Fruit fly (Drosophila melanogaster): ENCODE data around the gene gny.

gny gene

dm6 chr2L:10353871-10354270 is 26.0 kb upstream of the gny start, which contains the start of gene CG34367:
Gene CG34367 (minus strand): TSS chr2L:10353905.
- TF ChIP-seq h (optimal IDR thresholded peaks at IDR 0.05) (no peak), psq (optimal IDR thresholded peaks at IDR 0.05) (no peak)

- TF ChIP-seq Myc (optimal IDR thresholded peaks at IDR 0.05) (no peak), ttk (optimal IDR thresholded peaks at IDR 0.05) (no peak), h (optimal IDR thresholded peaks at IDR 0.05) (no peak), psq (optimal IDR thresholded peaks at IDR 0.05) (no peak), Sin3A (optimal IDR thresholded peaks at IDR 0.05) (no peak)
These were observed 23.4 kb upstream of the gny start, which contains the start of the genes CtsL4 and ClpP for dm6 chr2L:10356508-10356907. Gene CtsL4 (minus strand): TSS chr2L:10356597. Gene ClpP (plus strand): TSS chr2L:10356795.

dm6 chr2L:10362408-10363067 is 17.4 kb upstream of the gny start, which contains the start of the genes Cand1 and pim:
Gene Cand1 (minus strand): TSS chr2L:10362707.
Gene pim (plus strand): TSS chr2L:10362989.
- TF ChIP-seq psq (optimal IDR thresholded peaks at IDR 0.05): no peak

- no peak for TF ChIP-seq insv (optimal IDR thresholded peaks at IDR 0.05)
- TF ChIP-seq h (optimal IDR thresholded peaks at IDR 0.05): no peak
- TF ChIP-seq ttk (optimal IDR thresholded peaks at IDR 0.05): no peak
- no peak for TF ChIP-seq psq (optimal IDR thresholded peaks at IDR 0.05)
- no peak for TF ChIP-seq Sin3A (optimal IDR thresholded peaks at IDR 0.05)
- TF ChIP-seq Myc (optimal IDR thresholded peaks at IDR 0.05): no peak
These were observed 15.7 kb upstream of the gny start, which contains the start of gene lft for dm6 chr2L:10364229-10364628. Gene lft (plus strand): TSS chr2L:10364471.

dm6 chr2L:10366525-10366924 is 13.4 kb upstream of the gny start, which contains the start of gene CG5056:
Gene CG5056 (plus strand): TSS chr2L:10366692.
- no peak for TF ChIP-seq psq (optimal IDR thresholded peaks at IDR 0.05)
- TF ChIP-seq insv (optimal IDR thresholded peaks at IDR 0.05): no peak
- no peak for TF ChIP-seq ttk (optimal IDR thresholded peaks at IDR 0.05)
- TF ChIP-seq Sin3A (optimal IDR thresholded peaks at IDR 0.05): no peak
- no peak for TF ChIP-seq h (optimal IDR thresholded peaks at IDR 0.05)
- no peak for TF ChIP-seq Myc (optimal IDR thresholded peaks at IDR 0.05)

- no peak for TF ChIP-seq ttk (optimal IDR thresholded peaks at IDR 0.05)
- TF ChIP-seq Sin3A (optimal IDR thresholded peaks at IDR 0.05): no peak
- TF ChIP-seq h (optimal IDR thresholded peaks at IDR 0.05): no peak
- no peak for TF ChIP-seq Myc (optimal IDR thresholded peaks at IDR 0.05)
- no peak for TF ChIP-seq psq (optimal IDR thresholded peaks at IDR 0.05)
- TF ChIP-seq insv (optimal IDR thresholded peaks at IDR 0.05): no peak
These were observed 7.6 kb upstream of the gny start for dm6 chr2L:10372297-10372696.

dm6 chr2L:10373605-10374269 is 6.2 kb upstream of the gny start, which contains the start of gene rho-5:
Gene rho-5 (minus strand): TSS chr2L:10373900.
- TF ChIP-seq insv (optimal IDR thresholded peaks at IDR 0.05) (no peak), h (optimal IDR thresholded peaks at IDR 0.05) (no peak), Myc (optimal IDR thresholded peaks at IDR 0.05) (no peak), Sin3A (optimal IDR thresholded peaks at IDR 0.05) (no peak), ttk (optimal IDR thresholded peaks at IDR 0.05) (no peak), psq (optimal IDR thresholded peaks at IDR 0.05) (no peak)

- TF ChIP-seq psq (optimal IDR thresholded peaks at IDR 0.05) (no peak), insv (optimal IDR thresholded peaks at IDR 0.05) (no peak), ttk (optimal IDR thresholded peaks at IDR 0.05) (no peak), h (optimal IDR thresholded peaks at IDR 0.05) (no peak), Sin3A (optimal IDR thresholded peaks at IDR 0.05) (no peak), Myc (optimal IDR thresholded peaks at IDR 0.05) (no peak)
These were observed 4.3 kb upstream of the gny start, which contains the start of the genes CG33303 and dpr19 for dm6 chr2L:10375464-10376236. Gene CG33303 (minus strand): TSS chr2L:10375757. Gene dpr19 (plus strand): TSS chr2L:10376168.

dm6 chr2L:10376276-10376675 is 3.6 kb upstream of the gny start:
- no peak for TF ChIP-seq h (optimal IDR thresholded peaks at IDR 0.05)
- no peak for TF ChIP-seq Myc (optimal IDR thresholded peaks at IDR 0.05)
- TF ChIP-seq psq (optimal IDR thresholded peaks at IDR 0.05): no peak
- TF ChIP-seq ttk (optimal IDR thresholded peaks at IDR 0.05): no peak
- TF ChIP-seq Sin3A (optimal IDR thresholded peaks at IDR 0.05): no peak
- TF ChIP-seq insv (optimal IDR thresholded peaks at IDR 0.05): no peak

dm6 chr2L:10378631-10379030 is 1.3 kb upstream of the gny start:
- TF ChIP-seq h (optimal IDR thresholded peaks at IDR 0.05) (no peak), Sin3A (optimal IDR thresholded peaks at IDR 0.05) (no peak), psq (optimal IDR thresholded peaks at IDR 0.05) (no peak), Myc (optimal IDR thresholded peaks at IDR 0.05) (no peak), insv (optimal IDR thresholded peaks at IDR 0.05) (no peak), ttk (optimal IDR thresholded peaks at IDR 0.05) (no peak)

dm6 chr2L:10381890-10382450 is 2.1 kb downstream of the gny start, which contains the start of gene CG5096:
Gene CG5096 (plus strand): TSS chr2L:10382263.
- no peak for TF ChIP-seq insv (optimal IDR thresholded peaks at IDR 0.05)
- TF ChIP-seq psq (optimal IDR thresholded peaks at IDR 0.05): no peak
- no peak for TF ChIP-seq Myc (optimal IDR thresholded peaks at IDR 0.05)
- no peak for TF ChIP-seq Sin3A (optimal IDR thresholded peaks at IDR 0.05)
- no peak for TF ChIP-seq h (optimal IDR thresholded peaks at IDR 0.05)
- TF ChIP-seq ttk (optimal IDR thresholded peaks at IDR 0.05): no peak
